Worm (Caenorhabditis elegans) whole organism, young adult: ENCODE data around the gene F15B9.11.

ENCODE experiments used
- B0035.1 ChIP-seq: sonication (generic microtip); optimal IDR thresholded peaks from 2 replicates; lab custom pipeline; 2016; ENCODE audit warnings: missing genetic modification characterization, mild to moderate bottlenecking, missing compliant biosample characterization, missing genotype, missing genetic modification reagents
- C17E4.6 ChIP-seq: fragments of 200-800 bp; sonication (Bioruptor generic); IDR thresholded peaks from 2 replicates; pipeline ENCODE4 v1.3.6; 2022; ENCODE audit warnings: missing genetic modification reagents, missing genetic modification characterization, missing compliant biosample characterization
- F37B4.10 ChIP-seq: fragments of 200-800 bp; sonication (Bioruptor generic); IDR thresholded peaks from 2 replicates; pipeline ENCODE4 v1.3.6; 2022; ENCODE audit warnings: missing genetic modification characterization, missing compliant biosample characterization
- F55B11.4 ChIP-seq: sonication (generic microtip); optimal IDR thresholded peaks from 2 replicates; lab custom pipeline; 2016; ENCODE audit warnings: missing compliant biosample characterization, missing genetic modification characterization, borderline replicate concordance; ENCODE audit not compliant: insufficient read depth
- Y53G8AR.9 ChIP-seq: fragments of 200-800 bp; sonication (Bioruptor generic); conservative IDR thresholded peaks from 2 replicates; pipeline ENCODE4 v1.3.6; 2022; ENCODE audit warnings: missing genetic modification reagents, missing genetic modification characterization, missing compliant biosample characterization
- aptf-2 ChIP-seq: fragments of 200-800 bp; sonication (Bioruptor generic); conservative IDR thresholded peaks from 2 replicates; pipeline ENCODE4 v1.3.6; 2022; ENCODE audit warnings: missing genetic modification reagents, missing genetic modification characterization, missing compliant biosample characterization
- dpff-1 ChIP-seq: sonication (generic microtip); optimal IDR thresholded peaks from 2 replicates; lab custom pipeline; 2017; ENCODE audit warnings: mild to moderate bottlenecking, missing genetic modification characterization, missing compliant biosample characterization
- hmg-1.2 ChIP-seq: fragments of 200-800 bp; sonication (Bioruptor generic); IDR thresholded peaks from 2 replicates; pipeline ENCODE4 v1.3.6; 2022; ENCODE audit warnings: missing genetic modification reagents, missing genetic modification characterization, missing compliant biosample characterization
- lin-40 ChIP-seq: sonication (generic microtip); optimal IDR thresholded peaks from 2 replicates; lab custom pipeline; 2016; ENCODE audit warnings: missing genetic modification characterization, mild to moderate bottlenecking, missing compliant biosample characterization, missing genotype, missing genetic modification reagents
- lsl-1 ChIP-seq: fragments of 200-800 bp; sonication (Bioruptor generic); optimal IDR thresholded peaks from 2 replicates; lab custom pipeline; 2018; ENCODE audit warnings: mild to moderate bottlenecking, missing genetic modification characterization, moderate library complexity, missing compliant biosample characterization
- rec-8 ChIP-seq, 2 experiments: sonication (generic microtip); optimal IDR thresholded peaks; 2 replicates each; lab custom pipeline; 2016; ENCODE audit warnings: mild to moderate bottlenecking in 2 of 2, missing genetic modification characterization in 2 of 2, missing genetic modification reagents in 2 of 2, missing genotype in 2 of 2, missing biosample characterization in 1 of 2, missing compliant biosample characterization in 1 of 2, moderate library complexity in 1 of 2
- snpc-4 ChIP-seq, 5 experiments: fragments of 150-350 bp in 1 of 5; sonication (generic microtip) in 4 of 5; optimal IDR thresholded peaks; 2 replicates each; lab custom pipeline; 2014 to 2018; ENCODE audit warnings: missing genetic modification characterization in 5 of 5, missing biosample characterization in 3 of 5, antibody characterized with exemption in 2 of 5, mild to moderate bottlenecking in 2 of 5, missing compliant biosample characterization in 2 of 5, missing genotype in 2 of 5, moderate library complexity in 2 of 5, missing genetic modification reagents in 1 of 5
- unc-62 ChIP-seq: fragments of 150-350 bp; optimal IDR thresholded peaks from 2 replicates; lab custom pipeline; 2014; ENCODE audit warnings: missing biosample characterization, missing genetic modification reagents, missing genetic modification characterization

- TF ChIP-seq lsl-1 (GFP tag; lab: Kevin White, UChicago) (no peak), F55B11.4 (tag; lab: Kevin White, UChicago) (no peak), dpff-1 (tag; lab: Kevin White, UChicago) (no peak), C17E4.6 (no peak), lin-40 (tag; lab: Kevin White, UChicago) (no peak), snpc-4 (GFP tag; optimal IDR thresholded peaks at IDR 0.05; lab: Kevin White, UChicago) (no peak), snpc-4 (tag; optimal IDR thresholded peaks at IDR 0.05; lab: Kevin White, UChicago) (no peak), F37B4.10 (GFP tag; lab: Robert Waterston, UW) (no peak), aptf-2 (GFP tag; lab: Robert Waterston, UW) (no peak), unc-62 (GFP tag; lab: Kevin White, UChicago) (no peak), hmg-1.2 (GFP tag; lab: Robert Waterston, UW) (no peak), rec-8 (tag; optimal IDR thresholded peaks at IDR 0.05; lab: Kevin White, UChicago) (no peak), Y53G8AR.9 (GFP tag; lab: Robert Waterston, UW) (no peak), B0035.1 (tag; lab: Kevin White, UChicago) (no peak)
Measured at ce11 chrV:12964076-12964475, 28.6 kb downstream of the F15B9.11 start, which contains the start of gene srd-35.
